Fruit fly (Drosophila melanogaster): ENCODE results near the gene Sap-r.

- TF ChIP-seq esn (GFP tag; optimal IDR thresholded peaks at IDR 0.05) (no peak), Sox15 (GFP tag; optimal IDR thresholded peaks at IDR 0.05) (no peak), CG16779 (tag; optimal IDR thresholded peaks at IDR 0.05) (no peak), Ets96B (tag; optimal IDR thresholded peaks at IDR 0.05) (no peak), svp (GFP tag) (no peak), pdm3 (GFP tag; optimal IDR thresholded peaks at IDR 0.05) (no peak), CG11294 (GFP tag; IDR thresholded peaks at IDR 0.05) (no peak), salr (GFP tag; optimal IDR thresholded peaks at IDR 0.05) (no peak), Eip93F (GFP tag; optimal IDR thresholded peaks at IDR 0.05) (no peak), Hr4 (GFP tag; optimal IDR thresholded peaks at IDR 0.05) (no peak), OdsH (GFP tag; optimal IDR thresholded peaks at IDR 0.05) (no peak), Hr38 (GFP tag; optimal IDR thresholded peaks at IDR 0.05) (no peak)
Observed at dm6 chr3R:30922414-30922813, 33.6 kb upstream of the Sap-r start.

Measured in whole organism, prepupa.